Worm (Caenorhabditis elegans) whole organism, L2 larva: ENCODE data around the gene pho-1.

Experiments
- F13H6.1 ChIP-seq: sonication (generic microtip); optimal IDR thresholded peaks from 2 replicates; lab custom pipeline; 2016; ENCODE audit warnings: missing genetic modification characterization, missing compliant biosample characterization
- ZK546.5 ChIP-seq: sonication (generic microtip); optimal IDR thresholded peaks from 2 replicates; lab custom pipeline; 2017; ENCODE audit warnings: missing biosample characterization, missing genetic modification characterization
- ama-1 ChIP-seq: fragments of 150-350 bp; optimal IDR thresholded peaks from 2 replicates; lab custom pipeline; 2018; ENCODE audit warnings: inconsistent platforms
- ceh-16 ChIP-seq: fragments of 150-350 bp; optimal IDR thresholded peaks from 2 replicates; lab custom pipeline; 2014; ENCODE audit warnings: missing biosample characterization, missing genetic modification characterization
- ceh-82 ChIP-seq: fragments of 150-350 bp; optimal IDR thresholded peaks from 2 replicates; lab custom pipeline; 2014; ENCODE audit warnings: missing biosample characterization, missing genetic modification characterization
- egl-27 ChIP-seq: sonication (generic microtip); optimal IDR thresholded peaks from 3 replicates; lab custom pipeline; 2017; ENCODE audit warnings: missing biosample characterization, missing genetic modification reagents, missing genetic modification characterization
- fos-1 ChIP-seq: fragments of 150-350 bp; optimal IDR thresholded peaks from 2 replicates; lab custom pipeline; 2014; ENCODE audit warnings: missing biosample characterization, missing genetic modification characterization
- gmeb-1 ChIP-seq: fragments of 150-350 bp; optimal IDR thresholded peaks from 2 replicates; lab custom pipeline; 2014; ENCODE audit warnings: missing biosample characterization, missing genetic modification characterization
- lsy-2 ChIP-seq, 2 experiments: fragments of 150-350 bp in 1 of 2; sonication (generic microtip) in 1 of 2; optimal IDR thresholded peaks; 2 replicates each; lab custom pipeline; 2014 to 2017; ENCODE audit warnings: missing biosample characterization in 2 of 2, missing genetic modification characterization in 2 of 2
- nhr-10 ChIP-seq: sonication (generic microtip); optimal IDR thresholded peaks from 2 replicates; lab custom pipeline; 2017; ENCODE audit warnings: missing biosample characterization, missing genetic modification characterization
- nhr-11 ChIP-seq: fragments of 150-350 bp; optimal IDR thresholded peaks from 2 replicates; lab custom pipeline; 2014; ENCODE audit warnings: missing biosample characterization, missing genetic modification characterization
- nhr-21 ChIP-seq: fragments of 150-350 bp; optimal IDR thresholded peaks from 2 replicates; lab custom pipeline; 2014; ENCODE audit warnings: missing biosample characterization, missing genetic modification characterization
- nhr-25 ChIP-seq: fragments of 150-350 bp; sonication (generic microtip); optimal IDR thresholded peaks from 3 replicates; lab custom pipeline; 2014; ENCODE audit warnings: missing biosample characterization, missing genetic modification characterization
- peb-1 ChIP-seq: fragments of 150-350 bp; optimal IDR thresholded peaks from 2 replicates; lab custom pipeline; 2014; ENCODE audit warnings: missing biosample characterization, missing genetic modification characterization
- skn-1 ChIP-seq: sonication (generic microtip); optimal IDR thresholded peaks from 2 replicates; lab custom pipeline; 2017; ENCODE audit warnings: missing biosample characterization, missing genetic modification characterization
- sma-9 ChIP-seq, 2 experiments: fragments of 150-350 bp in 1 of 2; sonication (generic microtip) in 1 of 2; optimal IDR thresholded peaks; 2 replicates each; lab custom pipeline; 2014 to 2016; ENCODE audit warnings: missing genetic modification characterization in 2 of 2, mild to moderate bottlenecking in 1 of 2, missing biosample characterization in 1 of 2, missing compliant biosample characterization in 1 of 2, missing genetic modification reagents in 1 of 2, moderate library complexity in 1 of 2
- snpc-4 ChIP-seq: fragments of 150-350 bp; optimal IDR thresholded peaks from 2 replicates; lab custom pipeline; 2014; ENCODE audit warnings: missing biosample characterization, missing genetic modification characterization
- unc-55 ChIP-seq: fragments of 150-350 bp; sonication (generic microtip); optimal IDR thresholded peaks from 3 replicates; lab custom pipeline; 2014; ENCODE audit warnings: missing biosample characterization, missing genetic modification reagents, missing genetic modification characterization
- ztf-1 ChIP-seq: fragments of 200-800 bp; sonication (Bioruptor generic); conservative IDR thresholded peaks from 2 replicates; pipeline ENCODE4 v1.3.6; 2022; ENCODE audit warnings: missing genetic modification characterization, missing compliant biosample characterization
- ztf-11 ChIP-seq: sonication (generic microtip); optimal IDR thresholded peaks from 2 replicates; lab custom pipeline; 2017; ENCODE audit warnings: missing biosample characterization, missing genetic modification characterization
- ztf-4 ChIP-seq: fragments of 150-350 bp; optimal IDR thresholded peaks from 2 replicates; lab custom pipeline; 2014; ENCODE audit warnings: missing biosample characterization, missing genetic modification characterization

pho-1 gene

DNA sequence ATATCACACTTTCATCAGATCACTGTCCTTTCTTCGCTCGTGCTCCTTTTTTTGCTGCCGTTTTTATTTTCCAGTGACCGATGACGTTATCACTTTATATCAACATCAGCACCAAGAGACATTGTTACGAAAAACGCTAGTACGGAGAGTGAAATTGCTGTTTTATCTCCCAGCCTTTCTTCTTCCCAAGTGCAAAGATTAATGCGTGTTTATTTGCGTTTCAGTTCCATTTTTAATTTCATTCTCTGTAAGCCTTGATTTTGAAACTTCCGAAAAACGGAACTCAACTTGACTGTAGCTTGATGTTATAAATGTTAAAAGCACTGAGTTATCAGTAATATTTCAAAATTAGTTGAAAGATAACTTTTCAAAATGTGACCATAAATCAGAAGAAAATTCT, 48.8 kb downstream of the pho-1 start:
- TF ChIP-seq ztf-4: no peak
- peak; percentile 29 for TF ChIP-seq sma-9 (GFP tag; optimal IDR thresholded peaks at IDR 0.05; lab: Kevin White, UChicago)
- TF ChIP-seq sma-9 (tag; optimal IDR thresholded peaks at IDR 0.05; lab: Kevin White, UChicago): no peak
- peak; percentile 63 for TF ChIP-seq fos-1 (tag; lab: Kevin White, UChicago)
- TF ChIP-seq ceh-82 (tag; lab: Kevin White, UChicago): no peak

- TF ChIP-seq fos-1 (tag; lab: Kevin White, UChicago) (peak; percentile 59), egl-27 (tag; lab: Kevin White, UChicago) (peak; percentile 15), sma-9 (GFP tag; optimal IDR thresholded peaks at IDR 0.05; lab: Kevin White, UChicago) (peak; percentile 14), sma-9 (tag; optimal IDR thresholded peaks at IDR 0.05; lab: Kevin White, UChicago) (no peak), nhr-21 (tag; lab: Kevin White, UChicago) (no peak), unc-55 (no peak), F13H6.1 (tag; lab: Kevin White, UChicago) (peak; percentile 25), ama-1 (no peak), ZK546.5 (tag; lab: Kevin White, UChicago) (no peak), ztf-1 (no peak)
These were observed 49.6 kb downstream of the pho-1 start for ce11 chrII:5185955-5186539.

- TF ChIP-seq ztf-11 (no peak), peb-1 (tag; lab: Kevin White, UChicago) (no peak), nhr-10 (tag; lab: Kevin White, UChicago) (no peak), F13H6.1 (tag; lab: Kevin White, UChicago) (peak; percentile 2), ceh-16 (tag; lab: Kevin White, UChicago) (no peak), sma-9 (GFP tag; optimal IDR thresholded peaks at IDR 0.05; lab: Kevin White, UChicago) (peak; percentile 51), sma-9 (tag; optimal IDR thresholded peaks at IDR 0.05; lab: Kevin White, UChicago) (no peak), fos-1 (tag; lab: Kevin White, UChicago) (peak; percentile 68)
- TF ChIP-seq, all 48 proteins: peak for 3
These were observed 50.7 kb downstream of the pho-1 start for ce11 chrII:5184661-5185545.

DNA sequence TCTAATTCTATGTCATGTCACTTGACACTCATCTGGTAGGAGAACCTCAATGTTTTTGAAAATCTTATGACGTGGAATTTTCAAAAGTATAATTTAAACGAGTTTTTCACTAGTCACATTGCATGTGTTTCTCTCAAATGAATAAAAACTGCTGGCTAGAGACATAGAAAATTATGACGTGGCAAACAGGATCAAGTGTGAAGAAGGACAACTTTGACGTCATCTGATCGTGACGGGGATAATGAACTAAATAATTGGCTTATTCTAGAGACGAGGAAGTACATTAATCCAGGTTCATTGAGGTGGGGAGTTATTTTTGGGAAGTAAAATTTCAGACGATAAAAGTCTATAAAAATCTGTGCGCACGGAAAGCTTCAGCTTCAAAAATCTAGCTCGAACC, 52.4 kb downstream of the pho-1 start:
- TF ChIP-seq lsy-2 (tag; optimal IDR thresholded peaks at IDR 0.05; lab: Kevin White, UChicago) (peak in 1 of 2 experiments; percentile 38), peb-1 (tag; lab: Kevin White, UChicago) (no peak), fos-1 (tag; lab: Kevin White, UChicago) (no peak), ztf-4 (no peak), ZK546.5 (tag; lab: Kevin White, UChicago) (no peak), nhr-11 (no peak), skn-1 (tag; lab: Kevin White, UChicago) (no peak), nhr-25 (tag; lab: Kevin White, UChicago) (peak; percentile 40), snpc-4 (tag; lab: Kevin White, UChicago) (no peak), gmeb-1 (tag; lab: Kevin White, UChicago) (no peak), ceh-16 (tag; lab: Kevin White, UChicago) (no peak)
